Fruit fly (Drosophila melanogaster) whole organism, pupa: Measurements from ENCODE around the gene VhaAC39-1.

Source experiments
- CG10348 ChIP-seq: fragments of 200-800 bp; sonication (Bioruptor generic); IDR thresholded peaks from 2 replicates; pipeline ENCODE4 v1.3.6; 2022; ENCODE audit warnings: missing biosample characterization, missing genetic modification characterization
- CG12605 ChIP-seq: fragments of 200-800 bp; sonication (Bioruptor generic); IDR thresholded peaks from 2 replicates; pipeline ENCODE4 v1.3.6; 2022; ENCODE audit warnings: missing biosample characterization, missing genetic modification characterization
- CG13204 ChIP-seq: fragments of 200-800 bp; sonication (Bioruptor generic); optimal IDR thresholded peaks from 2 replicates; lab custom pipeline; 2018; ENCODE audit warnings: missing biosample characterization, mild to moderate bottlenecking, missing genetic modification characterization, moderate library complexity
- CG14655 ChIP-seq: fragments of 200-800 bp; sonication (Bioruptor generic); optimal IDR thresholded peaks from 3 replicates; lab custom pipeline; 2017; ENCODE audit warnings: mild to moderate bottlenecking, missing biosample characterization, missing genetic modification reagents, missing genetic modification characterization
- CG15710 ChIP-seq: fragments of 200-800 bp; sonication (Bioruptor generic); optimal IDR thresholded peaks from 2 replicates; lab custom pipeline; 2018; ENCODE audit warnings: missing biosample characterization, mild to moderate bottlenecking, missing genetic modification characterization, moderate library complexity
- CG17806 ChIP-seq: fragments of 200-800 bp; sonication (Bioruptor generic); optimal IDR thresholded peaks from 2 replicates; lab custom pipeline; 2018; ENCODE audit warnings: missing biosample characterization, mild to moderate bottlenecking, missing genetic modification characterization, moderate library complexity
- CG32121 ChIP-seq: fragments of 200-800 bp; sonication (Bioruptor generic); IDR thresholded peaks from 2 replicates; pipeline ENCODE4 v1.3.6; 2022; ENCODE audit warnings: missing biosample characterization, missing genetic modification characterization
- CG34367 ChIP-seq: fragments of 200-800 bp; sonication (Bioruptor generic); optimal IDR thresholded peaks from 2 replicates; lab custom pipeline; 2018; ENCODE audit warnings: missing biosample characterization, mild to moderate bottlenecking, missing genetic modification characterization
- CG4496 ChIP-seq: fragments of 200-800 bp; sonication (Bioruptor generic); IDR thresholded peaks from 3 replicates; pipeline ENCODE4 v1.3.6; 2022; ENCODE audit warnings: missing biosample characterization, missing genetic modification characterization
- CG8159 ChIP-seq: fragments of 200-800 bp; sonication (Bioruptor generic); optimal IDR thresholded peaks from 3 replicates; lab custom pipeline; 2018; ENCODE audit warnings: missing biosample characterization, mild to moderate bottlenecking, missing genetic modification characterization, moderate library complexity
- CG8301 ChIP-seq: fragments of 200-800 bp; sonication (Bioruptor generic); optimal IDR thresholded peaks from 2 replicates; lab custom pipeline; 2018; ENCODE audit warnings: missing biosample characterization, mild to moderate bottlenecking, missing genetic modification characterization
- CG9948 ChIP-seq: fragments of 200-800 bp; sonication (Bioruptor generic); optimal IDR thresholded peaks from 2 replicates; lab custom pipeline; 2018; ENCODE audit warnings: missing biosample characterization, mild to moderate bottlenecking, missing genetic modification characterization, moderate library complexity
- D1 ChIP-seq: fragments of 200-800 bp; sonication (Bioruptor generic); optimal IDR thresholded peaks from 2 replicates; lab custom pipeline; 2018; ENCODE audit warnings: missing biosample characterization, mild to moderate bottlenecking, missing genetic modification characterization, moderate library complexity
- EcR ChIP-seq: fragments of 200-800 bp; sonication (Bioruptor generic); optimal IDR thresholded peaks from 3 replicates; lab custom pipeline; 2019; ENCODE audit warnings: missing biosample characterization, missing genetic modification characterization, mild to moderate bottlenecking, moderate library complexity, missing genetic modification reagents
- Ets98B ChIP-seq: fragments of 200-800 bp; sonication (Bioruptor generic); IDR thresholded peaks from 2 replicates; pipeline ENCODE4 v1.3.6; 2022; ENCODE audit warnings: missing biosample characterization, missing genetic modification characterization
- Pif1A ChIP-seq: fragments of 200-800 bp; sonication (Bioruptor generic); optimal IDR thresholded peaks from 3 replicates; lab custom pipeline; 2016; ENCODE audit warnings: missing biosample characterization, missing genetic modification characterization
- Pif1B ChIP-seq: fragments of 200-800 bp; sonication (Bioruptor generic); optimal IDR thresholded peaks from 3 replicates; lab custom pipeline; 2016; ENCODE audit warnings: missing biosample characterization, missing genetic modification characterization
- Snoo ChIP-seq: fragments of 200-800 bp; sonication (Bioruptor generic); optimal IDR thresholded peaks from 3 replicates; lab custom pipeline; 2017; ENCODE audit warnings: missing biosample characterization, mild to moderate bottlenecking, missing genetic modification characterization, inconsistent platforms
- fd96Ca ChIP-seq: fragments of 200-800 bp; sonication (Bioruptor generic); IDR thresholded peaks from 3 replicates; pipeline ENCODE4 v1.3.6; 2022; ENCODE audit warnings: missing biosample characterization, missing genetic modification characterization
- gl ChIP-seq: fragments of 200-800 bp; sonication (Bioruptor generic); optimal IDR thresholded peaks from 2 replicates; lab custom pipeline; 2018; ENCODE audit warnings: missing biosample characterization, mild to moderate bottlenecking, missing genetic modification characterization
- rn ChIP-seq: fragments of 200-800 bp; sonication (Bioruptor generic); IDR thresholded peaks from 2 replicates; pipeline ENCODE4 v1.3.6; 2022; ENCODE audit warnings: missing biosample characterization, missing genetic modification characterization

Gene VhaAC39-1

dm6 chrX:3842898-3843297 is 37.6 kb upstream of the VhaAC39-1 start:
- TF ChIP-seq CG4496 (GFP tag; lab: Robert Waterston, UW) (no peak), CG10348 (GFP tag; lab: Robert Waterston, UW) (no peak), Pif1B (GFP tag; lab: Kevin White, UChicago) (no peak), CG34367 (tag; lab: Kevin White, UChicago) (no peak), CG14655 (peak; percentile 12), D1 (tag; lab: Kevin White, UChicago) (no peak), EcR (GFP tag; lab: Kevin White, UChicago) (peak; percentile 11)
- TF ChIP-seq, all 21 proteins: peak for 2

dm6 chrX:3845340-3846161 is 35.0 kb upstream of the VhaAC39-1 start:
- peak; percentile 55; the same call in 1 of the 2 replicates for TF ChIP-seq Ets98B
- TF ChIP-seq CG4496 (GFP tag; lab: Robert Waterston, UW), result peak; percentile 58; the same call in 1 of the 3 replicates
- peak; percentile 30; the same call in 1 of the 2 replicates for TF ChIP-seq CG32121 (GFP tag; lab: Robert Waterston, UW)
- TF ChIP-seq Pif1B (GFP tag; lab: Kevin White, UChicago), result peak; percentile 44
- peak; percentile 34 for TF ChIP-seq EcR (GFP tag; lab: Kevin White, UChicago)
- TF ChIP-seq D1 (tag; lab: Kevin White, UChicago), result no peak
- peak; percentile 33 for TF ChIP-seq CG13204
- peak; percentile 7 for TF ChIP-seq CG34367 (tag; lab: Kevin White, UChicago)
- TF ChIP-seq CG8159 (tag; lab: Kevin White, UChicago), result no peak

- TF ChIP-seq CG4496 (GFP tag; lab: Robert Waterston, UW) (0 out of 3 replicates have a peak, but pooled peaks have one; percentile 19), CG17806 (tag; lab: Kevin White, UChicago) (no peak)
Measured at dm6 chrX:3846393-3846792, 34.2 kb upstream of the VhaAC39-1 start.

dm6 chrX:3849419-3850028 is 31.0 kb upstream of the VhaAC39-1 start:
- TF ChIP-seq gl (tag; lab: Kevin White, UChicago) (no peak), CG15710 (tag; lab: Kevin White, UChicago) (no peak)

- TF ChIP-seq Snoo (no peak), CG17806 (tag; lab: Kevin White, UChicago) (no peak), CG32121 (GFP tag; lab: Robert Waterston, UW) (no peak), CG8301 (tag; lab: Kevin White, UChicago) (no peak), CG15710 (tag; lab: Kevin White, UChicago) (no peak), gl (tag; lab: Kevin White, UChicago) (no peak), CG9948 (tag; lab: Kevin White, UChicago) (no peak), CG8159 (tag; lab: Kevin White, UChicago) (no peak), fd96Ca (GFP tag; lab: Robert Waterston, UW) (no peak), CG4496 (GFP tag; lab: Robert Waterston, UW) (no peak), CG14655 (no peak), CG34367 (tag; lab: Kevin White, UChicago) (no peak), D1 (tag; lab: Kevin White, UChicago) (no peak), CG10348 (GFP tag; lab: Robert Waterston, UW) (no peak)
Measured at dm6 chrX:3861183-3861582, 19.4 kb upstream of the VhaAC39-1 start.

dm6 chrX:3862319-3862919 is 18.1 kb upstream of the VhaAC39-1 start:
- TF ChIP-seq Pif1B (GFP tag; lab: Kevin White, UChicago) (no peak), CG10348 (GFP tag; lab: Robert Waterston, UW) (no peak), CG8159 (tag; lab: Kevin White, UChicago) (no peak), CG9948 (tag; lab: Kevin White, UChicago) (no peak), CG32121 (GFP tag; lab: Robert Waterston, UW) (no peak), CG17806 (tag; lab: Kevin White, UChicago) (no peak), CG4496 (GFP tag; lab: Robert Waterston, UW) (no peak), fd96Ca (GFP tag; lab: Robert Waterston, UW) (no peak), Snoo (no peak), CG15710 (tag; lab: Kevin White, UChicago) (no peak), D1 (tag; lab: Kevin White, UChicago) (no peak), CG12605 (GFP tag; lab: Robert Waterston, UW) (no peak), gl (tag; lab: Kevin White, UChicago) (no peak), Pif1A (GFP tag; lab: Kevin White, UChicago) (no peak), rn (GFP tag; lab: Robert Waterston, UW) (no peak)
